Fruit fly (Drosophila melanogaster) whole organism, embryonic: ENCODE results near the gene mil.

Experiments used
- Awh ChIP-seq: fragments of 200-800 bp; sonication (Bioruptor generic); IDR thresholded peaks from 2 replicates; pipeline ENCODE4, ENCODE4 v1.3.6; 2022; ENCODE audit warnings: missing biosample characterization, missing genetic modification characterization
- CG10267 ChIP-seq: fragments of 200-800 bp; sonication (Bioruptor generic); optimal IDR thresholded peaks from 2 replicates; lab custom pipeline; 2018; ENCODE audit warnings: missing biosample characterization, mild to moderate bottlenecking, missing genetic modification characterization, moderate library complexity
- CG11504 ChIP-seq: fragments of 200-800 bp; sonication (Bioruptor generic); optimal IDR thresholded peaks from 3 replicates; lab custom pipeline; 2019; ENCODE audit warnings: missing biosample characterization, mild to moderate bottlenecking, missing genetic modification characterization, moderate library complexity
- CG13123 ChIP-seq: fragments of 200-800 bp; sonication (Bioruptor generic); optimal IDR thresholded peaks from 2 replicates; lab custom pipeline; 2016; ENCODE audit warnings: missing biosample characterization, missing genetic modification characterization
- CG13424 ChIP-seq: fragments of 200-800 bp; sonication (Bioruptor generic); optimal IDR thresholded peaks from 2 replicates; lab custom pipeline; 2019; ENCODE audit warnings: missing biosample characterization, mild to moderate bottlenecking, missing genetic modification characterization, moderate library complexity
- CG1602 ChIP-seq: fragments of 200-800 bp; sonication (Bioruptor generic); optimal IDR thresholded peaks from 3 replicates; lab custom pipeline; 2016; ENCODE audit warnings: missing biosample characterization, missing genetic modification characterization
- CG17186 ChIP-seq: fragments of 200-800 bp; sonication (Bioruptor generic); optimal IDR thresholded peaks from 3 replicates; lab custom pipeline; 2017; ENCODE audit warnings: missing biosample characterization, missing genetic modification reagents, missing genetic modification characterization
- CG17802 ChIP-seq: fragments of 200-800 bp; sonication (Bioruptor generic); optimal IDR thresholded peaks from 2 replicates; lab custom pipeline; 2018; ENCODE audit warnings: missing biosample characterization, mild to moderate bottlenecking, missing genetic modification characterization, moderate library complexity
- CG1832 ChIP-seq: fragments of 200-800 bp; sonication (Bioruptor generic); optimal IDR thresholded peaks from 2 replicates; lab custom pipeline; 2017; ENCODE audit warnings: missing biosample characterization, mild to moderate bottlenecking, missing genetic modification characterization, inconsistent platforms
- CG18599 ChIP-seq: fragments of 200-800 bp; sonication (Bioruptor generic); optimal IDR thresholded peaks from 3 replicates; lab custom pipeline; 2017; ENCODE audit warnings: missing biosample characterization, missing genetic modification characterization, mild to moderate bottlenecking, moderate library complexity, missing genetic modification reagents
- CG2678 ChIP-seq: fragments of 200-800 bp; sonication (Bioruptor generic); optimal IDR thresholded peaks from 3 replicates; lab custom pipeline; 2019; ENCODE audit warnings: missing biosample characterization, mild to moderate bottlenecking, missing genetic modification characterization, moderate library complexity
- CG2889 ChIP-seq: fragments of 200-800 bp; sonication (Bioruptor generic); IDR thresholded peaks from 3 replicates; pipeline ENCODE4 v1.3.6; 2022; ENCODE audit warnings: missing biosample characterization, missing genetic modification characterization
- CG31365 ChIP-seq: fragments of 200-800 bp; sonication (Bioruptor generic); optimal IDR thresholded peaks from 2 replicates; lab custom pipeline; 2018; ENCODE audit warnings: missing biosample characterization, mild to moderate bottlenecking, missing genetic modification characterization
- CG32772 ChIP-seq: fragments of 200-800 bp; sonication (Bioruptor generic); IDR thresholded peaks from 2 replicates; pipeline ENCODE4 v1.3.6; 2022; ENCODE audit warnings: missing biosample characterization, missing genetic modification characterization
- CG3726 ChIP-seq: fragments of 200-800 bp; sonication (Bioruptor generic); IDR thresholded peaks from 3 replicates; pipeline ENCODE4, ENCODE4 v1.3.6; 2022; ENCODE audit warnings: missing biosample characterization, missing genetic modification characterization
- CG4282 ChIP-seq: fragments of 200-800 bp; sonication (Bioruptor generic); optimal IDR thresholded peaks from 2 replicates; lab custom pipeline; 2016; ENCODE audit warnings: missing biosample characterization, missing genetic modification characterization
- CG4404 ChIP-seq: fragments of 200-800 bp; sonication (Bioruptor generic); IDR thresholded peaks from 2 replicates; pipeline ENCODE4 v1.3.6; 2022; ENCODE audit warnings: missing biosample characterization, missing genetic modification characterization
- CG4617 ChIP-seq: fragments of 200-800 bp; sonication (Bioruptor generic); optimal IDR thresholded peaks from 3 replicates; lab custom pipeline; 2016; ENCODE audit warnings: missing biosample characterization, missing genetic modification characterization, borderline replicate concordance
- CG5245 ChIP-seq: fragments of 200-800 bp; sonication (Bioruptor generic); optimal IDR thresholded peaks from 3 replicates; lab custom pipeline; 2016; ENCODE audit warnings: missing biosample characterization, missing genetic modification characterization
- CG5953 ChIP-seq: fragments of 200-800 bp; sonication (Bioruptor generic); IDR thresholded peaks from 2 replicates; pipeline ENCODE4 v1.3.6; 2022; ENCODE audit warnings: missing biosample characterization, missing genetic modification characterization
- CG6272 ChIP-seq: fragments of 200-800 bp; sonication (Bioruptor generic); IDR thresholded peaks from 2 replicates; pipeline ENCODE4 v1.3.6; 2022; ENCODE audit warnings: missing biosample characterization, missing genetic modification characterization
- CG8359 ChIP-seq: fragments of 200-800 bp; sonication (Bioruptor generic); optimal IDR thresholded peaks from 2 replicates; lab custom pipeline; 2017; ENCODE audit warnings: missing biosample characterization, mild to moderate bottlenecking, missing genetic modification characterization, borderline replicate concordance
- CG9727 ChIP-seq: fragments of 200-800 bp; sonication (Bioruptor generic); optimal IDR thresholded peaks from 3 replicates; lab custom pipeline; 2017; ENCODE audit warnings: missing biosample characterization, mild to moderate bottlenecking, missing genetic modification characterization
- CG9932 ChIP-seq: fragments of 200-800 bp; sonication (Bioruptor generic); IDR thresholded peaks from 2 replicates; pipeline ENCODE4 v1.3.6; 2022; ENCODE audit warnings: missing biosample characterization, missing genetic modification characterization
- Dp ChIP-seq: fragments of 200-800 bp; sonication (Bioruptor generic); optimal IDR thresholded peaks from 2 replicates; lab custom pipeline; 2018; ENCODE audit warnings: missing biosample characterization, mild to moderate bottlenecking, missing genetic modification characterization, moderate library complexity
- HHEX ChIP-seq: fragments of 200-800 bp; sonication (Bioruptor generic); optimal IDR thresholded peaks from 3 replicates; lab custom pipeline; 2017; ENCODE audit warnings: missing biosample characterization, mild to moderate bottlenecking, missing genetic modification characterization, missing genetic modification reagents
- Hand ChIP-seq: fragments of 200-800 bp; sonication (Bioruptor generic); optimal IDR thresholded peaks from 2 replicates; lab custom pipeline; 2017; ENCODE audit warnings: mild to moderate bottlenecking, missing biosample characterization, missing genetic modification reagents, missing genetic modification characterization
- Hmr ChIP-seq: fragments of 200-800 bp; sonication (Bioruptor generic); optimal IDR thresholded peaks from 3 replicates; lab custom pipeline; 2017; ENCODE audit warnings: mild to moderate bottlenecking, missing biosample characterization, missing genetic modification reagents, missing genetic modification characterization
- Hr39 ChIP-seq: fragments of >200 bp; optimal IDR thresholded peaks from 2 replicates; lab custom pipeline; 2017
- MTF-1 ChIP-seq: fragments of 200-800 bp; sonication (Bioruptor generic); optimal IDR thresholded peaks from 2 replicates; lab custom pipeline; 2018; ENCODE audit warnings: missing biosample characterization, mild to moderate bottlenecking, missing genetic modification characterization, borderline replicate concordance
- NFAT ChIP-seq: fragments of 200-800 bp; sonication (Bioruptor generic); IDR thresholded peaks from 2 replicates; pipeline ENCODE4 v1.3.6; 2022; ENCODE audit warnings: missing biosample characterization, missing genetic modification characterization
- Poxn ChIP-seq: fragments of 200-800 bp; sonication (Bioruptor generic); IDR thresholded peaks from 2 replicates; pipeline ENCODE4 v1.3.6; 2022; ENCODE audit warnings: missing biosample characterization, missing genetic modification characterization
- Ravus ChIP-seq: fragments of 200-800 bp; sonication (Bioruptor generic); IDR thresholded peaks from 2 replicates; pipeline ENCODE4 v1.3.6; 2022; ENCODE audit warnings: missing biosample characterization, missing genetic modification characterization
- Sin3A ChIP-seq: fragments of >200 bp; optimal IDR thresholded peaks from 2 replicates; lab custom pipeline; 2018
- aop ChIP-seq: fragments of 200-800 bp; sonication (Bioruptor generic); IDR thresholded peaks from 2 replicates; pipeline ENCODE4 v1.3.6; 2022; ENCODE audit warnings: missing biosample characterization, missing genetic modification characterization
- ash1 ChIP-seq: fragments of 200-800 bp; sonication (Bioruptor generic); optimal IDR thresholded peaks from 2 replicates; lab custom pipeline; 2018; ENCODE audit warnings: missing biosample characterization, mild to moderate bottlenecking, missing genetic modification characterization
- cad ChIP-seq: fragments of >200 bp; optimal IDR thresholded peaks from 2 replicates; lab custom pipeline; 2017; ENCODE audit warnings: missing biosample characterization, missing genetic modification characterization
- dan ChIP-seq: fragments of 200-800 bp; sonication (Bioruptor generic); IDR thresholded peaks from 2 replicates; pipeline ENCODE4 v1.3.6; 2022; ENCODE audit warnings: missing biosample characterization, missing genetic modification characterization
- ems ChIP-seq: fragments of 200-800 bp; sonication (Bioruptor generic); optimal IDR thresholded peaks from 3 replicates; lab custom pipeline; 2016; ENCODE audit warnings: missing biosample characterization, missing genetic modification characterization
- en ChIP-seq: fragments of 200-800 bp; sonication (Bioruptor generic); optimal IDR thresholded peaks from 2 replicates; lab custom pipeline; 2016; ENCODE audit warnings: missing biosample characterization, missing genetic modification characterization
- eyg ChIP-seq: fragments of 200-800 bp; sonication (Bioruptor generic); optimal IDR thresholded peaks from 3 replicates; lab custom pipeline; 2016; ENCODE audit warnings: missing biosample characterization, missing genetic modification characterization
- gcm2 ChIP-seq: fragments of 200-800 bp; sonication (Bioruptor generic); optimal IDR thresholded peaks from 2 replicates; lab custom pipeline; 2016; ENCODE audit warnings: missing biosample characterization, missing genetic modification characterization
- gfzf ChIP-seq: fragments of 200-800 bp; sonication (Bioruptor generic); optimal IDR thresholded peaks from 2 replicates; lab custom pipeline; 2016; ENCODE audit warnings: missing biosample characterization, mild to moderate bottlenecking, missing genetic modification characterization, moderate library complexity
- hbn ChIP-seq: fragments of 200-800 bp; sonication (Bioruptor generic); IDR thresholded peaks from 2 replicates; pipeline ENCODE4 v1.3.6; 2022; ENCODE audit warnings: missing biosample characterization, missing genetic modification characterization; ENCODE audit not compliant: partially characterized antibody
- her ChIP-seq: fragments of 200-800 bp; sonication (Bioruptor generic); optimal IDR thresholded peaks from 2 replicates; lab custom pipeline; 2016; ENCODE audit warnings: missing biosample characterization, missing genetic modification characterization
- kni ChIP-seq: fragments of 200-800 bp; sonication (Bioruptor generic); optimal IDR thresholded peaks from 3 replicates; lab custom pipeline; 2017; ENCODE audit warnings: mild to moderate bottlenecking, missing biosample characterization, missing genetic modification reagents, missing genetic modification characterization
- nom ChIP-seq: fragments of 200-800 bp; sonication (Bioruptor generic); optimal IDR thresholded peaks from 2 replicates; lab custom pipeline; 2017; ENCODE audit warnings: missing biosample characterization, missing genetic modification characterization, mild to moderate bottlenecking, moderate library complexity, missing genetic modification reagents
- row ChIP-seq: fragments of 200-800 bp; sonication (Bioruptor generic); IDR thresholded peaks from 3 replicates; pipeline ENCODE4 v1.3.6; 2022; ENCODE audit warnings: missing biosample characterization, missing genetic modification characterization
- sd ChIP-seq: fragments of 200-800 bp; sonication (Bioruptor generic); optimal IDR thresholded peaks from 3 replicates; lab custom pipeline; 2018; ENCODE audit warnings: missing biosample characterization, mild to moderate bottlenecking, missing genetic modification characterization, moderate library complexity
- sima ChIP-seq: fragments of 200-800 bp; sonication (Bioruptor generic); optimal IDR thresholded peaks from 2 replicates; lab custom pipeline; 2016; ENCODE audit warnings: missing biosample characterization, missing genetic modification characterization
- tap ChIP-seq: fragments of 200-800 bp; optimal IDR thresholded peaks from 3 replicates; lab custom pipeline; 2019; ENCODE audit warnings: missing biosample characterization, mild to moderate bottlenecking, missing genetic modification characterization, moderate library complexity
- wdn ChIP-seq: fragments of 200-800 bp; sonication (Bioruptor generic); IDR thresholded peaks from 2 replicates; pipeline ENCODE4 v1.3.6; 2022; ENCODE audit warnings: missing biosample characterization, missing genetic modification characterization
- zfh2 ChIP-seq: fragments of 200-800 bp; sonication (Bioruptor generic); optimal IDR thresholded peaks from 2 replicates; lab custom pipeline; 2016; ENCODE audit warnings: missing biosample characterization, missing genetic modification characterization

Gene mil

DNA sequence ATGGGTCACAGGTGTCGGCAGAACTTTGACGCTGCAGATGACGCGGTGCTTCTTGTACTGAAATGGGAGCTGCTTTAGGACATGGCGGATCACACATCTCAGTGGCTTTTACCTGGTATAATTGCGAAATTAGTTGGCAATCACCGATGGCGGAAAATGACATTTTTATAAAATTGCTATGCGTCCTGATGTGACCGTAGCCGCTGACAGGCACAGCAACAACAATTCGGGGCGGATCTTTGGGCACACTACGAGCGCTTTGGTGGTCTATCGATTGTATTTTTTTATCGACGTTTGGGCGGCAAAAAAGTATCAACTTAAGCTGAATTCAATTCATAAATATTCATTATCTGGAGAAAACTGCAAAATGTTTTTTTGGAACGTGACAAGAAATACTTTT lies 41.6 kb downstream of the mil start, which contains the start of gene CG4951 (continued):
- TF ChIP-seq CG32772 (GFP tag; lab: Robert Waterston, UW) (no peak), CG13424 (tag; lab: Kevin White, UChicago) (no peak), CG9932 (no peak), CG2889 (no peak), en (GFP tag; lab: Kevin White, UChicago) (no peak), Hmr (GFP tag; lab: Kevin White, UChicago) (no peak), CG6272 (GFP tag; lab: Robert Waterston, UW) (no peak), CG17802 (tag; lab: Kevin White, UChicago) (no peak), Hand (no peak), CG4282 (GFP tag; lab: Kevin White, UChicago) (no peak), eyg (GFP tag; lab: Kevin White, UChicago) (no peak), gcm2 (GFP tag; lab: Kevin White, UChicago) (no peak), CG10267 (tag; lab: Kevin White, UChicago) (peak; percentile 44), Poxn (no peak), nom (GFP tag; lab: Kevin White, UChicago) (no peak), CG11504 (tag; lab: Kevin White, UChicago) (no peak), CG1832 (GFP tag; lab: Kevin White, UChicago) (no peak), sima (GFP tag; lab: Kevin White, UChicago) (no peak), CG8359 (GFP tag; lab: Kevin White, UChicago) (no peak), Ravus (no peak), Hr39 (lab: Kevin White, UChicago) (no peak), MTF-1 (GFP tag; lab: Kevin White, UChicago) (no peak), Awh (no peak), aop (GFP tag; lab: Robert Waterston, UW) (no peak), CG13123 (GFP tag; lab: Kevin White, UChicago) (no peak), CG3726 (GFP tag; lab: Robert Waterston, UW) (no peak), dan (GFP tag; lab: Robert Waterston, UW) (no peak), CG5245 (GFP tag; lab: Kevin White, UChicago) (no peak), sd (no peak), CG4404 (GFP tag; lab: Robert Waterston, UW) (no peak), ash1 (GFP tag; lab: Kevin White, UChicago) (no peak), gfzf (GFP tag; lab: Kevin White, UChicago) (peak; percentile 79), row (no peak), NFAT (GFP tag; lab: Robert Waterston, UW) (no peak), CG4617 (GFP tag; lab: Kevin White, UChicago) (no peak), CG31365 (tag; lab: Kevin White, UChicago) (no peak), cad (GFP tag; lab: Kevin White, UChicago) (no peak), zfh2 (GFP tag; lab: Kevin White, UChicago) (no peak), CG18599 (no peak), tap (tag; lab: Kevin White, UChicago) (no peak), CG9727 (no peak), wdn (no peak), CG5953 (GFP tag; lab: Robert Waterston, UW) (no peak), CG2678 (tag; lab: Kevin White, UChicago) (no peak), Sin3A (lab: Kevin White, UChicago) (peak; percentile 62), Dp (GFP tag; lab: Kevin White, UChicago) (peak; percentile 96), ems (GFP tag; lab: Kevin White, UChicago) (no peak), CG17186 (GFP tag; lab: Kevin White, UChicago) (peak; percentile 70), CG1602 (GFP tag; lab: Kevin White, UChicago) (no peak), hbn (peak; percentile 49; the same call in 1 of the 2 replicates), HHEX (no peak), her (GFP tag; lab: Kevin White, UChicago) (no peak), kni (GFP tag; lab: Kevin White, UChicago) (no peak)
